Worm (Caenorhabditis elegans) whole organism, young adult: ENCODE measurements around the gene M176.16.

ENCODE experiments used
- B0035.1 ChIP-seq: sonication (generic microtip); optimal IDR thresholded peaks from 2 replicates; lab custom pipeline; 2016; ENCODE audit warnings: missing genetic modification characterization, mild to moderate bottlenecking, missing compliant biosample characterization, missing genotype, missing genetic modification reagents
- B0261.1 ChIP-seq: sonication (generic microtip); optimal IDR thresholded peaks from 2 replicates; lab custom pipeline; 2016; ENCODE audit warnings: mild to moderate bottlenecking, missing genetic modification characterization, moderate library complexity, missing compliant biosample characterization
- F23B12.7 ChIP-seq: sonication (generic microtip); optimal IDR thresholded peaks from 2 replicates; lab custom pipeline; 2017; ENCODE audit warnings: missing genetic modification characterization, mild to moderate bottlenecking, missing compliant biosample characterization, antibody characterized with exemption, moderate library complexity; ENCODE audit not compliant: insufficient read depth
- F37B4.10 ChIP-seq: fragments of 200-800 bp; sonication (Bioruptor generic); IDR thresholded peaks from 2 replicates; pipeline ENCODE4 v1.3.6; 2022; ENCODE audit warnings: missing genetic modification characterization, missing compliant biosample characterization
- F49E8.2 ChIP-seq: sonication (generic microtip); optimal IDR thresholded peaks from 3 replicates; lab custom pipeline; 2017; ENCODE audit warnings: missing genetic modification characterization, mild to moderate bottlenecking, missing compliant biosample characterization, antibody characterized with exemption, moderate library complexity; ENCODE audit not compliant: insufficient read depth
- K11D2.4 ChIP-seq: fragments of 200-800 bp; sonication (Bioruptor generic); IDR thresholded peaks from 2 replicates; pipeline ENCODE4 v1.3.6; 2022; ENCODE audit warnings: missing genetic modification reagents, missing genetic modification characterization, missing compliant biosample characterization
- K12H6.12 ChIP-seq: fragments of 200-800 bp; sonication (Bioruptor generic); optimal IDR thresholded peaks from 2 replicates; lab custom pipeline; 2018; ENCODE audit warnings: mild to moderate bottlenecking, missing genetic modification characterization, missing compliant biosample characterization
- Y53G8AR.9 ChIP-seq: fragments of 200-800 bp; sonication (Bioruptor generic); conservative IDR thresholded peaks from 2 replicates; pipeline ENCODE4 v1.3.6; 2022; ENCODE audit warnings: missing genetic modification reagents, missing genetic modification characterization, missing compliant biosample characterization
- Y56A3A.18 ChIP-seq: fragments of 200-800 bp; sonication (Bioruptor generic); IDR thresholded peaks from 2 replicates; pipeline ENCODE4 v1.3.6; 2022; ENCODE audit warnings: missing genetic modification reagents, missing genetic modification characterization, missing compliant biosample characterization
- Y79H2A.3 ChIP-seq: fragments of 200-800 bp; sonication (Bioruptor generic); conservative IDR thresholded peaks from 2 replicates; pipeline ENCODE4 v1.3.6; 2022; ENCODE audit warnings: missing genetic modification reagents, missing genetic modification characterization, missing compliant biosample characterization
- attf-6 ChIP-seq: fragments of 200-800 bp; sonication (Bioruptor generic); IDR thresholded peaks from 2 replicates; pipeline ENCODE4 v1.3.6; 2022; ENCODE audit warnings: missing genetic modification reagents, missing genetic modification characterization, missing compliant biosample characterization
- cebp-1 ChIP-seq, 2 experiments: fragments of 200-800 bp in 1 of 2; sonication (Bioruptor generic) in 1 of 2; sonication (generic microtip) in 1 of 2; IDR thresholded peaks in 1 of 2; optimal IDR thresholded peaks in 1 of 2; 2 replicates each; pipeline versions ENCODE4 v1.3.6 to Lab custom; 2017 to 2022; ENCODE audit warnings: missing compliant biosample characterization in 2 of 2, missing genetic modification characterization in 2 of 2, mild to moderate bottlenecking in 1 of 2, missing genetic modification reagents in 1 of 2, moderate library complexity in 1 of 2
- cebp-2 ChIP-seq: fragments of 200-800 bp; sonication (Bioruptor generic); IDR thresholded peaks from 2 replicates; pipeline ENCODE4 v1.3.6; 2022; ENCODE audit warnings: missing genetic modification characterization, missing compliant biosample characterization
- ceh-91 ChIP-seq: fragments of 200-800 bp; sonication (Bioruptor generic); IDR thresholded peaks from 2 replicates; pipeline ENCODE4 v1.3.6; 2022; ENCODE audit warnings: missing genetic modification reagents, missing genetic modification characterization, missing compliant biosample characterization
- die-1 ChIP-seq: sonication (generic microtip); optimal IDR thresholded peaks from 2 replicates; lab custom pipeline; 2016; ENCODE audit warnings: missing genotype, mild to moderate bottlenecking, missing genetic modification characterization, missing compliant biosample characterization
- dpff-1 ChIP-seq: sonication (generic microtip); optimal IDR thresholded peaks from 2 replicates; lab custom pipeline; 2017; ENCODE audit warnings: mild to moderate bottlenecking, missing genetic modification characterization, missing compliant biosample characterization
- egl-18 ChIP-seq: fragments of 200-800 bp; sonication (Bioruptor generic); IDR thresholded peaks from 2 replicates; pipeline ENCODE4 v1.3.6; 2022; ENCODE audit warnings: missing genetic modification reagents, missing genetic modification characterization, missing compliant biosample characterization
- egl-44 ChIP-seq: fragments of 200-800 bp; sonication (Bioruptor generic); IDR thresholded peaks from 2 replicates; pipeline ENCODE4 v1.3.6; 2022; ENCODE audit warnings: missing genetic modification reagents, missing genetic modification characterization, missing compliant biosample characterization
- gei-17 ChIP-seq: fragments of 200-800 bp; sonication (Bioruptor generic); optimal IDR thresholded peaks from 2 replicates; lab custom pipeline; 2018; ENCODE audit warnings: mild to moderate bottlenecking, missing genetic modification characterization, missing compliant biosample characterization
- hlh-12 ChIP-seq: sonication (generic microtip); optimal IDR thresholded peaks from 2 replicates; lab custom pipeline; 2016; ENCODE audit warnings: missing genetic modification characterization, missing compliant biosample characterization
- hlh-26 ChIP-seq: fragments of 200-800 bp; sonication (Bioruptor generic); conservative IDR thresholded peaks from 2 replicates; pipeline ENCODE4 v1.3.6; 2022; ENCODE audit warnings: missing genetic modification reagents, missing genetic modification characterization, missing compliant biosample characterization
- hrde-1 ChIP-seq: sonication (generic microtip); optimal IDR thresholded peaks from 2 replicates; lab custom pipeline; 2016; ENCODE audit warnings: missing genetic modification characterization, mild to moderate bottlenecking, missing compliant biosample characterization, moderate library complexity, missing genotype, missing genetic modification reagents, borderline replicate concordance
- hsf-1 ChIP-seq: fragments of 200-800 bp; sonication (Bioruptor generic); IDR thresholded peaks from 2 replicates; pipeline ENCODE4 v1.3.6; 2022; ENCODE audit warnings: missing genetic modification reagents, missing genetic modification characterization, missing compliant biosample characterization
- lsl-1 ChIP-seq: fragments of 200-800 bp; sonication (Bioruptor generic); optimal IDR thresholded peaks from 2 replicates; lab custom pipeline; 2018; ENCODE audit warnings: mild to moderate bottlenecking, missing genetic modification characterization, moderate library complexity, missing compliant biosample characterization
- madf-10 ChIP-seq: sonication (generic microtip); optimal IDR thresholded peaks from 2 replicates; lab custom pipeline; 2016; ENCODE audit warnings: mild to moderate bottlenecking, missing genetic modification characterization, missing compliant biosample characterization
- madf-3 ChIP-seq: fragments of 200-800 bp; sonication (Bioruptor generic); IDR thresholded peaks from 2 replicates; pipeline ENCODE4 v1.3.6; 2022; ENCODE audit warnings: missing genetic modification reagents, missing genetic modification characterization, missing compliant biosample characterization
- madf-8 ChIP-seq: fragments of 200-800 bp; sonication (Bioruptor generic); conservative IDR thresholded peaks from 2 replicates; pipeline ENCODE4 v1.3.6; 2022; ENCODE audit warnings: missing genetic modification reagents, missing genetic modification characterization, missing compliant biosample characterization
- mxl-1 ChIP-seq: sonication (generic microtip); optimal IDR thresholded peaks from 2 replicates; lab custom pipeline; 2016; ENCODE audit warnings: missing genetic modification characterization, missing compliant biosample characterization
- nhr-27 ChIP-seq: fragments of 200-800 bp; sonication (Bioruptor generic); optimal IDR thresholded peaks from 2 replicates; lab custom pipeline; 2018; ENCODE audit warnings: mild to moderate bottlenecking, missing genetic modification characterization, moderate library complexity, missing compliant biosample characterization
- rec-8 ChIP-seq, 2 experiments: sonication (generic microtip); optimal IDR thresholded peaks; 2 replicates each; lab custom pipeline; 2016; ENCODE audit warnings: mild to moderate bottlenecking in 2 of 2, missing genetic modification characterization in 2 of 2, missing genetic modification reagents in 2 of 2, missing genotype in 2 of 2, missing biosample characterization in 1 of 2, missing compliant biosample characterization in 1 of 2, moderate library complexity in 1 of 2
- rpc-1 ChIP-seq, 2 experiments: fragments of 150-350 bp in 1 of 2; sonication (generic microtip) in 1 of 2; optimal IDR thresholded peaks; 2 replicates each; lab custom pipeline; 2014 to 2018; ENCODE audit warnings: missing biosample characterization in 1 of 2, missing genetic modification characterization in 1 of 2, missing genetic modification reagents in 1 of 2, missing genotype in 1 of 2
- sdz-38 ChIP-seq: sonication (generic microtip); optimal IDR thresholded peaks from 2 replicates; lab custom pipeline; 2016; ENCODE audit warnings: missing genotype, missing genetic modification characterization, missing compliant biosample characterization
- snpc-1.1 ChIP-seq: sonication (generic microtip); optimal IDR thresholded peaks from 2 replicates; lab custom pipeline; 2017; ENCODE audit warnings: missing genetic modification characterization, mild to moderate bottlenecking, missing compliant biosample characterization, antibody characterized with exemption, moderate library complexity, missing genotype, missing genetic modification reagents; ENCODE audit not compliant: insufficient read depth
- snpc-4 ChIP-seq, 5 experiments: fragments of 150-350 bp in 1 of 5; sonication (generic microtip) in 4 of 5; optimal IDR thresholded peaks; 2 replicates each; lab custom pipeline; 2014 to 2018; ENCODE audit warnings: missing genetic modification characterization in 5 of 5, missing biosample characterization in 3 of 5, antibody characterized with exemption in 2 of 5, mild to moderate bottlenecking in 2 of 5, missing compliant biosample characterization in 2 of 5, missing genotype in 2 of 5, moderate library complexity in 2 of 5, missing genetic modification reagents in 1 of 5
- ztf-18 ChIP-seq: sonication (generic microtip); optimal IDR thresholded peaks from 2 replicates; lab custom pipeline; 2016; ENCODE audit warnings: missing genotype, mild to moderate bottlenecking, missing genetic modification characterization, missing compliant biosample characterization
- ztf-22 ChIP-seq: fragments of 200-800 bp; sonication (Bioruptor generic); optimal IDR thresholded peaks from 2 replicates; lab custom pipeline; 2018; ENCODE audit warnings: mild to moderate bottlenecking, missing genetic modification characterization, moderate library complexity, missing compliant biosample characterization
- ztf-3 ChIP-seq: fragments of 200-800 bp; sonication (Bioruptor generic); optimal IDR thresholded peaks from 2 replicates; lab custom pipeline; 2018; ENCODE audit warnings: mild to moderate bottlenecking, missing genetic modification characterization, missing compliant biosample characterization

The M176.16 gene

DNA sequence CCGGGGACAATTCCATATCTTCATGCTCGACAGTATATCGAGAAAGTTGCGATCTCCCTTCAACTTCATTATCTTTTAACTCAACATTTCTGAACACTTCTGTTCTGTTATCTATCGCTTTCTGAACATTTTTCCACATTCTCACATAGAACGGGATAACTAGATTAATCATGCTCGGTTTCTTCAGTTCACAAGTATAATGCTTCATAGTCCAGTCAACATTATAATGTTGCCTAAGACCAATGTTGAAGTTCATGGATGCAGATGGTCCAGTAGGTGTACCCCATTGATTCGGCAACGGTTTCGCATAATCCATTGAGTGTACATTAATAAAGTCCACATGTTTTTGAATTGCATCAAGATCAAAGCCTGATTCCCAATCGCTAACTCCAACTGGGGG, 20.5 kb downstream of the M176.16 start:
- TF ChIP-seq nhr-27 (tag; lab: Kevin White, UChicago), result no peak
- TF ChIP-seq hlh-26 (GFP tag; lab: Robert Waterston, UW), result no peak
- no peak for TF ChIP-seq ztf-18 (tag; lab: Kevin White, UChicago)
- TF ChIP-seq madf-10, result no peak
- no peak for TF ChIP-seq gei-17 (GFP tag; lab: Kevin White, UChicago)
- TF ChIP-seq F23B12.7 (tag; lab: Kevin White, UChicago), result no peak
- TF ChIP-seq rec-8 (tag; optimal IDR thresholded peaks at IDR 0.05; lab: Kevin White, UChicago), result no peak
- no peak for TF ChIP-seq hrde-1 (tag; lab: Kevin White, UChicago)
- no peak for TF ChIP-seq Y56A3A.18
- no peak for TF ChIP-seq hlh-12 (tag; lab: Kevin White, UChicago)

DNA sequence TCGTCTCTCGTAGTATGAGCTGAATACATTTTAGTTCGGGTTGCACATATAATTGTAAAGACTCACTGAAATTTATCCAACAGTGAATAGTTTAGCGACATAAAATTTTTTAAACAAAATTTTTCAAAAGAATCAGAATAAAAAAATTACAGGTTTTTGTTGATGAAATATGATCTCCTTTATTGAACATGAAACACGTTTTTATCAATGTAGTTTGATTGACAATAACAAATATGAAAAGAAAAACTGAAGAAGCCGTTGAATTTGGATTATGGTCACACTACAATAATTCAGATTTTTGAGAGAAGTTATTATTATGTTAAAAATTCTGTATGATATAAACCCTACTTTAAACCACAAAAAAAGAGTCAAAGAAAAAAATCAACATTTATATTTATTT, 21.7 kb downstream of the M176.16 start, which contains the start of gene chil-17:
Gene chil-17 (minus strand): TSS at position 101 of the 400 bp plus-strand sequence.
- no peak for TF ChIP-seq ztf-3 (GFP tag; lab: Kevin White, UChicago)
- TF ChIP-seq egl-18 (GFP tag; lab: Robert Waterston, UW), result no peak
- TF ChIP-seq cebp-2 (GFP tag; lab: Robert Waterston, UW), result no peak
- no peak for TF ChIP-seq attf-6 (GFP tag; lab: Robert Waterston, UW)
- no peak for TF ChIP-seq F37B4.10 (GFP tag; lab: Robert Waterston, UW)

DNA sequence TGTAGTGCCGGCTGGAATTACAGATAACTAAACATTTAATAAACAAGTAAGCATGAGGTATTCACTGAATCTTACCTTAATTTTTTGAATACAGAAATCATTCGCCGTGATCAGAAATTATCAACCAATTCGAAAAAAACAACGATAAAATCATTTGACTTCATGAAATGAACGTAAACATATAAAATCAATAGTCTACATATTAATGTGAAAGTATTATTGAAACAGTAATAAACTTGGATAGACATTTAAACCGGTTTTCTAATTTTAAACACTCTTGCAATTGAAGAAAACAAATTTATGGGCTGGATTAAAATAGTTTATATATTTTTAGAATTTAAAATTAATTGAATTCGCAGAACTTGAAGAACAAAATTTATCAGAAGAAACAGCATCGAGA, 23.5 kb downstream of the M176.16 start, which contains the start of gene chil-16:
Gene chil-16 (minus strand): TSS at position 101 of the 400 bp plus-strand sequence.
- TF ChIP-seq B0035.1 (tag; lab: Kevin White, UChicago) (no peak), B0261.1 (tag; lab: Kevin White, UChicago) (no peak), cebp-2 (GFP tag; lab: Robert Waterston, UW) (no peak), F49E8.2 (tag; lab: Kevin White, UChicago) (no peak), hlh-26 (GFP tag; lab: Robert Waterston, UW) (no peak), madf-3 (GFP tag; lab: Robert Waterston, UW) (no peak), K11D2.4 (GFP tag; lab: Robert Waterston, UW) (no peak), egl-18 (GFP tag; lab: Robert Waterston, UW) (no peak), ztf-22 (no peak), attf-6 (GFP tag; lab: Robert Waterston, UW) (no peak), mxl-1 (tag; lab: Kevin White, UChicago) (no peak), sdz-38 (tag; lab: Kevin White, UChicago) (no peak), rpc-1 (optimal IDR thresholded peaks at IDR 0.05; lab: Kevin White, UChicago) (no peak), rpc-1 (tag; optimal IDR thresholded peaks at IDR 0.05; lab: Kevin White, UChicago) (no peak)

DNA sequence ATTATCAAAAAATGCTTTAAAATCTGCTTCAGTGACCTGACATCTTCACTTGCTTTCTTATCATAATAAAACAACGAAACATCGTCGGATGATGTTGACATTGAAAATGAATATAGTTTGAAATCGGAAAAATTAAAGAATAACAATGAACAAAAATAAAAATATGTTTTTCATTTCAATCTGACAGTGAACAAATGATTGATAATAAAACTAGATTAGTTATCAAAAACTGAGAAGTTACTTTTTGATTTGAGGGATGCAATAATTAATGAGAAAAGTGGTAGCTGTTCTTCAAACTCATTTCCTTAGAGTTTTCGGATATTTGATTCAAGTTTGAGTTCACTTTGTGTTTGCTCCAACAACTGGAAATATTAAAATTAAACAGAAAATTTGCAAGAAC, 25.2 kb downstream of the M176.16 start, which contains the start of gene chil-15:
Gene chil-15 (minus strand): TSS at position 101 of the 400 bp plus-strand sequence.
- TF ChIP-seq Y53G8AR.9 (GFP tag; lab: Robert Waterston, UW) (no peak), egl-44 (GFP tag; lab: Robert Waterston, UW) (no peak), lsl-1 (no peak), rec-8 (tag; optimal IDR thresholded peaks at IDR 0.05; lab: Kevin White, UChicago) (no peak), dpff-1 (no peak), cebp-1 (GFP tag; IDR thresholded peaks at IDR 0.05; lab: Robert Waterston, UW) (no peak), cebp-1 (tag; optimal IDR thresholded peaks at IDR 0.05; lab: Kevin White, UChicago) (no peak)

DNA sequence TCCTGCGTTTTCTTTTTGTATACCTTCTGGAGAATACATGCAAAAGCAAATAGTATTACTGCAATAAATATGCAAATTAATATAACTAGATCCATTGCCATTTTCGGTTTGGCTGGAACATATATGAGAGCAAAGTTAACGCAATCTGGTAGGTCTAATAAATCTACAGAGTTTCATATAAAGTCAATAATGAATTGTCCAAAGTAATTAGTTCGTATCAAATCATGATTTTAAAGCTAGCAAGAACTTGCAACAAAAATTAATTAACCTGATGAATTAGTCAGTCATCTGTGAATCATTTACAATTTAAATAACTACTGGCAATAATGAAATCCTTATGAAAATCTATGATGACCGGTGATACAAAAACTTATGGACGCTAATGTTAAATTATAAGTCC, 27.1 kb downstream of the M176.16 start, which contains the start of gene R09D1.13:
Gene R09D1.13 (minus strand): TSS at position 101 of the 400 bp plus-strand sequence.
- no peak for TF ChIP-seq snpc-1.1 (tag; lab: Kevin White, UChicago)
- TF ChIP-seq madf-8, result no peak
- no peak for TF ChIP-seq egl-44 (GFP tag; lab: Robert Waterston, UW)
- TF ChIP-seq ceh-91 (GFP tag; lab: Robert Waterston, UW), result no peak
- no peak for TF ChIP-seq hlh-12 (tag; lab: Kevin White, UChicago)
- no peak for TF ChIP-seq hsf-1 (GFP tag; lab: Robert Waterston, UW)
- TF ChIP-seq snpc-4 (GFP tag; optimal IDR thresholded peaks at IDR 0.05; lab: Kevin White, UChicago), result no peak
- TF ChIP-seq snpc-4 (tag; optimal IDR thresholded peaks at IDR 0.05; lab: Kevin White, UChicago), result no peak
- TF ChIP-seq Y79H2A.3 (GFP tag; lab: Robert Waterston, UW), result no peak
- TF ChIP-seq K12H6.12 (tag; lab: Kevin White, UChicago), result no peak
- no peak for TF ChIP-seq die-1 (tag; lab: Kevin White, UChicago)
- TF ChIP-seq, all 124 proteins: peak for 0
